Worm (Caenorhabditis elegans): Measurements from ENCODE around the gene cdc-14.

DNA sequence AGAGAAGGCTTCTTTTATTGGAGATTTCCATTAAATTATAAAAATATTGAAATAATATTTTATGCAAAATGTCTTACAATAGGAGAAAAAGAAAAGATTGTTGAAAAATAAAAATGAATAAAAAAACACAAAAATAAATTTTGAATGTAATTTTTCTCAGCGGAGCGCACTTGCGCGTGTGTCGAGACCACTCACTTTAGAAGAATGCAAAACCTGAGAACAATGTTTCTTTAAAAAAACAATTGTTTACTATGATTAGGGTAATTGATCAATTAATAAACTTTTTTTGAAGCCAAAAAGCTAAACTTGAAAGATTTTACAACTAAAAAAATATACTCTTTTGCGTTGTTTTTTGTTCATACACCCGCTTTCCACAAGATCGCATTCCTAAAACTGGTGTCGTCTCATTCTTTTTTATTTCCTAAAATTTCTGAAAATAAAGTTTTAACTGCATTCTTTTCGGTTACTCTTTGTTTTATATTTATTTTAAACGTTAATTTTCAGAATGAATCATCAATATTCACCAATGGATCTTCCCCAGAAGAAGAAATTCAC, 1.1 kb upstream of the cdc-14 start, which contains the start of gene ttc-4:
- TF ChIP-seq ceh-82 (tag; optimal IDR thresholded peaks at IDR 0.05): no peak
- TF ChIP-seq nhr-12 (tag; optimal IDR thresholded peaks at IDR 0.05): no peak
- TF ChIP-seq nhr-237 (tag; optimal IDR thresholded peaks at IDR 0.05): no peak
- TF ChIP-seq nhr-11 (tag; optimal IDR thresholded peaks at IDR 0.05): no peak
- peak; percentile 27 for TF ChIP-seq lin-13 (GFP tag; optimal IDR thresholded peaks at IDR 0.05)
- peak in 1 of 2 experiments; percentile 66 for TF ChIP-seq lsy-2 (tag; optimal IDR thresholded peaks at IDR 0.05)
- TF ChIP-seq nhr-25 (tag; optimal IDR thresholded peaks at IDR 0.05): peak; percentile 22
- TF ChIP-seq mab-5 (tag; optimal IDR thresholded peaks at IDR 0.05): no peak
- no peak for TF ChIP-seq nhr-21 (tag; optimal IDR thresholded peaks at IDR 0.05)
- TF ChIP-seq ztf-11 (tag; optimal IDR thresholded peaks at IDR 0.05): no peak
- TF ChIP-seq unc-62 (GFP tag; optimal IDR thresholded peaks at IDR 0.05): no peak
- TF ChIP-seq elt-3 (tag; optimal IDR thresholded peaks at IDR 0.05): no peak
- TF ChIP-seq skn-1 (tag; optimal IDR thresholded peaks at IDR 0.05): no peak

Measured in whole organism, L2 larva.